Fruit fly (Drosophila melanogaster) ovary, adult (tissue): ENCODE results near the gene Snx3.

ENCODE experiments used
- CG17801 ChIP-seq: fragments of 200-800 bp; optimal IDR thresholded peaks from 2 replicates; lab custom pipeline; 2019; ENCODE audit warnings: missing biosample characterization, mild to moderate bottlenecking, missing genetic modification characterization, moderate library complexity; ENCODE audit not compliant: partially characterized antibody

Gene Snx3

DNA sequence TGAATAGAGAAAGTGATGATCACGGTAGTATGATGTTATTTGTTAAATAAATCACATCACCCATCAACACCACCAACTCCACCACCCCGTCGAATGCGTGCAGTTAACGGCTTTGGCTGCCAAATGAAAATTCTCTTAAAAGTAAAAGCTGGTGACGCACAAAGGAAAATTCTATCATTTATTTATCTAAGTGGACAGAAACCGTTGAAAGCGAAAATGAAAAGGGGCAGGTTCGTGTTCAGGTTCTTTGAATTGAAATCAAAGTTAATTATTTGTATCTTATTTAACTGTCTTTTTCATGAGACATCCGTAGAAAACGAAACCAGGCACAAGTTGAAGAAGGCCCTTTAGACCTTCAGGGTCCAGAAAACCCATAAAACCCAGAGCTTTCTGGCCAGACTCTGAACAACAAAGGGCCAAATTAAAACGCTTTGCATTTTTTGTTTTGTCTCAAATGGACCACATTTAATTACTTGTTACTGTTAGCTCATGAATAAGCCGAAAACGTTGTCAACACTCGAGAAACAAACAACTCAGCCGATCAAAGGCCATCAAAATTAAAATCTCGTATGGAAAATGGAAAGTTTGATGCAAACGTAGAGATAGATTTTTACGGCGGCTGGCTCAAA lies 38.5 kb downstream of the Snx3 start:
- TF ChIP-seq CG17801 (GFP tag; lab: Kevin White, UChicago) = no peak

DNA sequence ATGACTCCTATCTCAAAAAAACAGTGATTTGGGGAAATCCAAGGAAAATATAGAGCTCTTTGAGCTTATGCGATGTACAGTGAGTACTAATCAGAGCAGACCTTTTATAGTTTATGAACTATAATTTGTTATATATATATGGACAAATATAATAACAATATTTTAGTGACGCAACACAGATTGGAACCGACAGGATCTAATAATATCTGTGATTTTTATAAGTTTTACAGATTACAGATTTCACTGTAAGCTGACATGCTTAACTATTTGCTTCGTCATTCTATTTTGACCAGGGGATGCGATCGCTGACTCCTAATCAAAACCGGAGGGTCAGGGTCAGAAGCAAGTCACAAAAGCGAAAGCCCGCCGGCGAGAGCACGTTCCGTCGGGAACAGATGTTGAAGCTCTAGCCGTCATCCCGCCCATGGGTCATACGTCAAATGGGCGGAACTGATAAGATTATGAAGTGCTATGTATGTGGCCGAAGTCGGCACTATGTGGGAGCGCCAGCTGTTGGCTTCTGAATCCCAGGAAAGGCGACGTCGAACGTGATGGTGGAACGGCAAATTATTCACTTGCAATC lies 46.3 kb downstream of the Snx3 start, which contains the start of gene Gnmt:
Gnmt (plus strand) TSS at position 568 of the 583 bp plus-strand sequence.
- no peak for TF ChIP-seq CG17801 (GFP tag; lab: Kevin White, UChicago)

DNA sequence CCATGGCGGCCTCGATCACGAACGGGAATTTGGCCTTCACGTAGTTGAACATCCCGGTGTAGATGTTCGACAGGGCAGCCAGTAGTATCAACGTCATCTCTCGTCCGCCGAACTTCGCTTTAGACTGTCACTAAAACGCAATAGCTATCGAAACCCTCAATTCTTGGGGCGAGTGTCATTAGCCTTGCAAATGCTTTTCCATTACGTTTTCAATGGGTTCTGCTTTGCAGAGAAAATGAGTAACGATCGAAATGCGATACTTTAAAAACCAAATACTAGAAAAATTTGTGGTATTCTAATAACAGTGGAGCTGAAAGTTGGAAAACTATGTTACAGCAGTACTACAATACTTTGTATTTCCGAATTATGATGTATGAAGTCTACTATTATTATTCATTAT lies 48.3 kb downstream of the Snx3 start, which contains the start of gene CG43630:
CG43630 (minus strand) TSS at position 101 of the 400 bp plus-strand sequence.
- no peak for TF ChIP-seq CG17801 (GFP tag; lab: Kevin White, UChicago)

DNA sequence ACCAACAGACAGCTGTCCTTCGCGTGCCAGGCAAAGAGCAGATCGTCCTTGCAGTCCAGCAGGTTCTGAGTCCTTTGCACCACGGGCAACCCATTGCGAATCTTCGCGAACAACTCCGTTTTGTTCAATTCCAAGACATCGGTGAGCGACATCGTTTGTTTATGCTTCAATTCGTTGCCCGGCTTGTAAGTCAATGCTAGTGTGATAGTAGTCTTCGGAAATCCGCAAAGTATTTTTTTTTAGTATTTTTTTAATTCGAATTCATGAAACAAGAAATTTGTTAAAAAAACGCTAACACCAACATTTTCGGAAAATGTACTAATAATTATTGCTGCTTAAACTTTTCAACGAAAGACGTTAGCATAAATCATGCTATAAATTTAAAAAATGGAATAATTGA lies 51.0 kb downstream of the Snx3 start, which contains the start of gene mbo:
mbo (minus strand) TSS at position 203 of the 400 bp plus-strand sequence.
- TF ChIP-seq CG17801 (GFP tag; lab: Kevin White, UChicago) = no peak
